Worm (Caenorhabditis elegans): ENCODE results near the gene dcs-1.

dcs-1 gene

ce11 chrV:20090698-20091313, at the start of gene dcs-1, which contains the start of gene sec-23:
TSS of gene dcs-1 (minus strand) at chrV:20090743.
TSS of gene sec-23 (plus strand) at chrV:20091263.
- TF ChIP-seq klf-2 (GFP tag; conservative IDR thresholded peaks at IDR 0.05): no peak
- TF ChIP-seq ztf-29 (GFP tag; IDR thresholded peaks at IDR 0.05): no peak
- TF ChIP-seq ztf-23 (GFP tag; IDR thresholded peaks at IDR 0.05): no peak
- no peak for TF ChIP-seq T22C8.4 (GFP tag; IDR thresholded peaks at IDR 0.05)
- TF ChIP-seq cog-1 (tag; optimal IDR thresholded peaks at IDR 0.05): no peak
- TF ChIP-seq ref-1 (GFP tag; conservative IDR thresholded peaks at IDR 0.05): no peak
- TF ChIP-seq tab-1 (GFP tag; IDR thresholded peaks at IDR 0.05): no peak
- no peak for TF ChIP-seq med-1 (GFP tag; optimal IDR thresholded peaks at IDR 0.05; ENCODE audit: insufficient read depth)
- TF ChIP-seq flt-1 (GFP tag; IDR thresholded peaks at IDR 0.05): no peak

ce11 chrV:20138407-20139044, 48.0 kb upstream of the dcs-1 start, which contains the start of gene Y113G7A.14:
TSS of gene Y113G7A.14 (minus strand) at chrV:20138457.
- TF ChIP-seq tab-1 (GFP tag; IDR thresholded peaks at IDR 0.05): no peak

- TF ChIP-seq klf-2 (GFP tag; conservative IDR thresholded peaks at IDR 0.05): no peak
- TF ChIP-seq ztf-29 (GFP tag; IDR thresholded peaks at IDR 0.05): no peak
- TF ChIP-seq ztf-23 (GFP tag; IDR thresholded peaks at IDR 0.05): no peak
These were observed 44.7 kb upstream of the dcs-1 start, which contains the start of gene Y113G7A.22 for ce11 chrV:20135247-20135646. TSS of gene Y113G7A.22 (minus strand) at chrV:20135347.

- TF ChIP-seq cog-1 (tag; optimal IDR thresholded peaks at IDR 0.05) (no peak), med-1 (GFP tag; optimal IDR thresholded peaks at IDR 0.05; ENCODE audit: insufficient read depth) (no peak), ztf-23 (GFP tag; IDR thresholded peaks at IDR 0.05) (no peak), ref-1 (GFP tag; conservative IDR thresholded peaks at IDR 0.05) (no peak), flt-1 (GFP tag; IDR thresholded peaks at IDR 0.05) (no peak), tab-1 (GFP tag; IDR thresholded peaks at IDR 0.05) (no peak), ztf-29 (GFP tag; IDR thresholded peaks at IDR 0.05) (no peak), klf-2 (GFP tag; conservative IDR thresholded peaks at IDR 0.05) (no peak), T22C8.4 (GFP tag; IDR thresholded peaks at IDR 0.05) (no peak)
These were observed 44.3 kb upstream of the dcs-1 start for ce11 chrV:20134797-20135196.

ce11 chrV:20133163-20133562, 42.6 kb upstream of the dcs-1 start, which contains the start of gene ssu-1:
TSS of gene ssu-1 (minus strand) at chrV:20133263.
- no peak for TF ChIP-seq T22C8.4 (GFP tag; IDR thresholded peaks at IDR 0.05)
- TF ChIP-seq cog-1 (tag; optimal IDR thresholded peaks at IDR 0.05): no peak
- TF ChIP-seq flt-1 (GFP tag; IDR thresholded peaks at IDR 0.05): no peak
- no peak for TF ChIP-seq med-1 (GFP tag; optimal IDR thresholded peaks at IDR 0.05; ENCODE audit: insufficient read depth)
- no peak for TF ChIP-seq ztf-23 (GFP tag; IDR thresholded peaks at IDR 0.05)

ce11 chrV:20127543-20127942, 37.0 kb upstream of the dcs-1 start:
- TF ChIP-seq ztf-23 (GFP tag; IDR thresholded peaks at IDR 0.05) (no peak), klf-2 (GFP tag; conservative IDR thresholded peaks at IDR 0.05) (no peak), ref-1 (GFP tag; conservative IDR thresholded peaks at IDR 0.05) (no peak), flt-1 (GFP tag; IDR thresholded peaks at IDR 0.05) (no peak), T22C8.4 (GFP tag; IDR thresholded peaks at IDR 0.05) (no peak), med-1 (GFP tag; optimal IDR thresholded peaks at IDR 0.05; ENCODE audit: insufficient read depth) (no peak), tab-1 (GFP tag; IDR thresholded peaks at IDR 0.05) (no peak)

- TF ChIP-seq ref-1 (GFP tag; conservative IDR thresholded peaks at IDR 0.05) (no peak), cog-1 (tag; optimal IDR thresholded peaks at IDR 0.05) (no peak), klf-2 (GFP tag; conservative IDR thresholded peaks at IDR 0.05) (0 out of 2 replicates have a peak, but pooled peaks have one; percentile 23)
These were observed 36.1 kb upstream of the dcs-1 start for ce11 chrV:20126637-20127036.

- no peak for TF ChIP-seq tab-1 (GFP tag; IDR thresholded peaks at IDR 0.05)
- no peak for TF ChIP-seq T22C8.4 (GFP tag; IDR thresholded peaks at IDR 0.05)
- TF ChIP-seq flt-1 (GFP tag; IDR thresholded peaks at IDR 0.05): no peak
These were observed 34.6 kb upstream of the dcs-1 start for ce11 chrV:20125137-20125536.

- TF ChIP-seq cog-1 (tag; optimal IDR thresholded peaks at IDR 0.05): no peak
These were observed 33.9 kb upstream of the dcs-1 start for ce11 chrV:20124393-20124792.

- TF ChIP-seq cog-1 (tag; optimal IDR thresholded peaks at IDR 0.05) (no peak), klf-2 (GFP tag; conservative IDR thresholded peaks at IDR 0.05) (no peak), T22C8.4 (GFP tag; IDR thresholded peaks at IDR 0.05) (no peak), ztf-23 (GFP tag; IDR thresholded peaks at IDR 0.05) (no peak), ref-1 (GFP tag; conservative IDR thresholded peaks at IDR 0.05) (no peak), flt-1 (GFP tag; IDR thresholded peaks at IDR 0.05) (no peak), ztf-29 (GFP tag; IDR thresholded peaks at IDR 0.05) (no peak), med-1 (GFP tag; optimal IDR thresholded peaks at IDR 0.05; ENCODE audit: insufficient read depth) (no peak), tab-1 (GFP tag; IDR thresholded peaks at IDR 0.05) (no peak)
These were observed 33.1 kb upstream of the dcs-1 start for ce11 chrV:20123616-20124015.

- no peak for TF ChIP-seq flt-1 (GFP tag; IDR thresholded peaks at IDR 0.05)
- no peak for TF ChIP-seq cog-1 (tag; optimal IDR thresholded peaks at IDR 0.05)
- no peak for TF ChIP-seq tab-1 (GFP tag; IDR thresholded peaks at IDR 0.05)
- TF ChIP-seq ztf-29 (GFP tag; IDR thresholded peaks at IDR 0.05): no peak
- TF ChIP-seq ref-1 (GFP tag; conservative IDR thresholded peaks at IDR 0.05): no peak
- no peak for TF ChIP-seq ztf-23 (GFP tag; IDR thresholded peaks at IDR 0.05)
- no peak for TF ChIP-seq klf-2 (GFP tag; conservative IDR thresholded peaks at IDR 0.05)
- TF ChIP-seq med-1 (GFP tag; optimal IDR thresholded peaks at IDR 0.05; ENCODE audit: insufficient read depth): no peak
- no peak for TF ChIP-seq T22C8.4 (GFP tag; IDR thresholded peaks at IDR 0.05)
These were observed 32.5 kb upstream of the dcs-1 start for ce11 chrV:20123010-20123409.
